Worm (Caenorhabditis elegans) whole organism, L1 larva: ENCODE data around the gene bbs-2.

Source experiments
- aly-2 ChIP-seq: fragments of 150-350 bp; optimal IDR thresholded peaks from 2 replicates; lab custom pipeline; 2014; ENCODE audit warnings: missing biosample characterization, missing genetic modification characterization
- elt-2 ChIP-seq: sonication (generic microtip); optimal IDR thresholded peaks from 2 replicates; lab custom pipeline; 2016; ENCODE audit warnings: missing genetic modification characterization, mild to moderate bottlenecking, inconsistent platforms, missing compliant biosample characterization, missing genetic modification reagents
- elt-3 ChIP-seq, 6 experiments: fragments of 150-350 bp in 1 of 6; sonication (generic microtip); optimal IDR thresholded peaks; 2 replicates each; lab custom pipeline; 2017 to 2018; ENCODE audit warnings: missing biosample characterization in 6 of 6, missing genetic modification characterization in 6 of 6, inconsistent platforms in 1 of 6
- fkh-10 ChIP-seq: sonication (generic microtip); optimal IDR thresholded peaks from 2 replicates; lab custom pipeline; 2017; ENCODE audit warnings: missing biosample characterization, missing genetic modification reagents, missing genetic modification characterization
- jun-1 ChIP-seq: fragments of 150-350 bp; optimal IDR thresholded peaks from 2 replicates; lab custom pipeline; 2014; ENCODE audit warnings: missing biosample characterization, missing genetic modification reagents, missing genetic modification characterization
- lir-3 ChIP-seq: sonication (generic microtip); optimal IDR thresholded peaks from 2 replicates; lab custom pipeline; 2016; ENCODE audit warnings: mild to moderate bottlenecking, missing genetic modification characterization, moderate library complexity, missing compliant biosample characterization; ENCODE audit not compliant: poor library complexity
- nhr-237 ChIP-seq: fragments of 150-350 bp; optimal IDR thresholded peaks from 2 replicates; lab custom pipeline; 2014; ENCODE audit warnings: missing biosample characterization, missing genetic modification characterization
- nhr-28 ChIP-seq: fragments of 150-350 bp; optimal IDR thresholded peaks from 2 replicates; lab custom pipeline; 2014; ENCODE audit warnings: missing biosample characterization, missing genetic modification characterization
- nhr-76 ChIP-seq: sonication (generic microtip); optimal IDR thresholded peaks from 2 replicates; lab custom pipeline; 2017; ENCODE audit warnings: missing biosample characterization, missing genetic modification characterization
- nhr-77 ChIP-seq: fragments of 150-350 bp; optimal IDR thresholded peaks from 2 replicates; lab custom pipeline; 2014; ENCODE audit warnings: missing biosample characterization, missing genetic modification characterization
- tbx-2 ChIP-seq: sonication (generic microtip); optimal IDR thresholded peaks from 2 replicates; lab custom pipeline; 2016; ENCODE audit warnings: missing genetic modification characterization, missing compliant biosample characterization
- unc-98 ChIP-seq: fragments of 200-800 bp; sonication (Bioruptor generic); IDR thresholded peaks from 2 replicates; pipeline ENCODE4 v1.3.6; 2022; ENCODE audit warnings: missing genetic modification characterization, missing compliant biosample characterization
- zag-1 ChIP-seq: fragments of 150-350 bp; optimal IDR thresholded peaks from 2 replicates; lab custom pipeline; 2014; ENCODE audit warnings: missing biosample characterization, missing genetic modification characterization

DNA sequence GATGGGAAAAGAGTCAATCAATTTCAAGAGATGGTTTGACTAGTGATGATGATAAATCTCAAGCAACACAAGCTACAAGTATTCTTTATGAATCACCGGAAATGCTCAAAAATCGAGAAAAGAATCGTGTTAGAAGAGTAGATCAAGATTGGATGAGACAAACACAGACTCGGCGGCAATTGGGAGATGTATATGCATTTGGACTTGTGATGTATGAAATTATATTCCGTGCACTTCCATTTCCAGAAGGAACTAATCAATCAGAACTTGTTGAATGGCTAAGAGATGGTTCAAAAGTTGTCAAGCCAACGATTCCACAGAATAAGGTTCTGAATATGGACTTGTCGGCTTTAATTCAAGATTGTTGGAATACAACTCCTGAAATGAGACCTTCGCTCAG lies 2.0 kb upstream of the bbs-2 start:
- TF ChIP-seq unc-98 (GFP tag; lab: Robert Waterston, UW) (no peak), nhr-76 (tag; lab: Kevin White, UChicago) (no peak), tbx-2 (tag; lab: Kevin White, UChicago) (no peak), nhr-237 (no peak), nhr-28 (no peak), aly-2 (tag; lab: Kevin White, UChicago) (no peak), jun-1 (no peak), elt-3 (tag; optimal IDR thresholded peaks at IDR 0.05; lab: Kevin White, UChicago) (no peak), fkh-10 (no peak), nhr-77 (tag; lab: Kevin White, UChicago) (no peak), lir-3 (tag; lab: Kevin White, UChicago) (no peak), zag-1 (no peak), elt-2 (tag; lab: Kevin White, UChicago) (no peak)
